Worm (Caenorhabditis elegans) whole organism, L1 larva: Measurements from ENCODE around the gene F42C5.4.

Source experiments
- blmp-1 ChIP-seq: fragments of 150-350 bp; optimal IDR thresholded peaks from 2 replicates; lab custom pipeline; 2014; ENCODE audit warnings: missing biosample characterization, missing genetic modification characterization
- egl-27 ChIP-seq, 2 experiments: fragments of 150-350 bp in 1 of 2; sonication (generic microtip); optimal IDR thresholded peaks; 3 replicates each; lab custom pipeline; 2017 to 2018; ENCODE audit warnings: missing biosample characterization in 2 of 2, missing genetic modification characterization in 2 of 2, missing genetic modification reagents in 2 of 2
- zag-1 ChIP-seq: fragments of 150-350 bp; optimal IDR thresholded peaks from 2 replicates; lab custom pipeline; 2014; ENCODE audit warnings: missing biosample characterization, missing genetic modification characterization

DNA sequence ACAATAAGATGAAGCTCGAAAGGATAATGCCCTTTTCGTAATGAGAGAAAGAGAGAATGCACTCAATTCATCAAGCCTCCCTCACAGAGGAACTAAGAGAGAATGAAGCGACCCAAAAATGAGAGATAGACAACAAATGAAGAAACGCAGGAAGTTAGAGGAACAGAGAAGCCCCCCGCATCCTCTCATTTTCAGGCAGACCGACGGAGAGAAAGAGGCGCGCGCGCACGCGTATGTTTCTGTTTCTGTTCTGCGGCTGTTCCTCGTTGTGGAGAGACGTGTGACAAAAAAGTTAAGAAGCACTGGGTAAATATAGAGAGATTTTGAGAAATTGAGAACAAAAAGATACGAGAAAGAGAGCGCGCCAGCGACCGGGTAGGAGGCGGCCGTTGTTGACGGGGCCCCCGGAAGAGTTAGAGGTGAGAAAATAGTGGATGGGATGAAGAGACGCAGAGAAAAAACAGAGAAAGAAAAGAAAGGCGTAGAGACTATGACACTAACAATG is 28.1 kb upstream of the F42C5.4 start:
- peak; percentile 82 for TF ChIP-seq blmp-1 (tag; lab: Kevin White, UChicago)
- TF ChIP-seq egl-27 (tag; optimal IDR thresholded peaks at IDR 0.05; lab: Kevin White, UChicago) = peak; percentile 77 to 79
- no peak for TF ChIP-seq zag-1 (tag; lab: Kevin White, UChicago)
